Worm (Caenorhabditis elegans) whole organism, L3 larva: ENCODE results near the gene B0416.7.
A peak's percentile ranks its signal among the peaks of the same experiment; 100 is the strongest.

Experiments used
- aly-2 ChIP-seq: fragments of 150-350 bp; optimal IDR thresholded peaks from 2 replicates; lab custom pipeline; 2014; ENCODE audit warnings: missing biosample characterization, missing genetic modification characterization
- ceh-82 ChIP-seq: fragments of 150-350 bp; optimal IDR thresholded peaks from 2 replicates; lab custom pipeline; 2014; ENCODE audit warnings: missing biosample characterization, missing genetic modification characterization
- egl-27 ChIP-seq: sonication (generic microtip); optimal IDR thresholded peaks from 4 replicates; lab custom pipeline; 2017; ENCODE audit warnings: missing biosample characterization, missing genetic modification reagents, missing genetic modification characterization
- lin-39 ChIP-seq: fragments of 150-350 bp; optimal IDR thresholded peaks from 2 replicates; lab custom pipeline; 2018; ENCODE audit warnings: missing biosample characterization, missing genetic modification reagents, missing genetic modification characterization
- nhr-237 ChIP-seq: fragments of 150-350 bp; optimal IDR thresholded peaks from 2 replicates; lab custom pipeline; 2014; ENCODE audit warnings: missing biosample characterization, missing genetic modification characterization
- nhr-25 ChIP-seq: sonication (generic microtip); optimal IDR thresholded peaks from 2 replicates; lab custom pipeline; 2017; ENCODE audit warnings: missing biosample characterization, missing genetic modification characterization
- nhr-28 ChIP-seq: fragments of 150-350 bp; optimal IDR thresholded peaks from 2 replicates; lab custom pipeline; 2014; ENCODE audit warnings: missing biosample characterization, missing genetic modification characterization
- pqm-1 ChIP-seq: fragments of 150-350 bp; optimal IDR thresholded peaks from 2 replicates; lab custom pipeline; 2017; ENCODE audit warnings: missing biosample characterization, missing genetic modification characterization, inconsistent platforms
- skn-1 ChIP-seq: fragments of 150-350 bp; optimal IDR thresholded peaks from 2 replicates; lab custom pipeline; 2014; ENCODE audit warnings: missing biosample characterization, missing genetic modification characterization
- unc-39 ChIP-seq: sonication (generic microtip); optimal IDR thresholded peaks from 4 replicates; lab custom pipeline; 2017; ENCODE audit warnings: missing biosample characterization, missing genetic modification characterization
- zag-1 ChIP-seq: fragments of 150-350 bp; optimal IDR thresholded peaks from 2 replicates; lab custom pipeline; 2014; ENCODE audit warnings: missing biosample characterization, missing genetic modification characterization
- ztf-11 ChIP-seq: fragments of 150-350 bp; optimal IDR thresholded peaks from 2 replicates; lab custom pipeline; 2014; ENCODE audit warnings: missing biosample characterization, missing genetic modification characterization

DNA sequence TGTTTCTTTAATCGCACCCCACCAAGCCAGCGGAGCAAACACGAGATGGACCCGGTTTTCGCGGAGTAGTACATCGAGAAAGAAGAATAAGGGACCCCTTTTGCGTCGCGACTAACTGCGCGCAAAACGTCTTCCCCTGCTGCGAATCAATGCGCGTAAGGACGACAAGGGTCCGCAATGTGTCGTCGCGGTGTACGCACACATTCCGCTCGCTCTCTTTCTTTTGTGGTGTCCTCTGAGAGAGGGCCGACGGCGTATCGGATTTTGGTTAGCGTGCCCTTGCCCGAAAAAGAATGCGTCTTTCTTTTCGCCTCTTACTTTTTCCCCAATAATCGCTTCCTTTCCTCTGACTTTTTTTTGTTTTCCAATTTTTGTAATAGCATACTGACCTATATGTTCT is 40.1 kb upstream of the B0416.7 start:
- peak; percentile 67 for TF ChIP-seq egl-27
- TF ChIP-seq unc-39, result no peak
- peak; percentile 38 for TF ChIP-seq skn-1 (tag; lab: Kevin White, UChicago)
- TF ChIP-seq nhr-28 (tag; lab: Kevin White, UChicago), result no peak
- no peak for TF ChIP-seq nhr-237 (tag; lab: Kevin White, UChicago)
- TF ChIP-seq pqm-1, result peak; percentile 5
- no peak for TF ChIP-seq aly-2 (tag; lab: Kevin White, UChicago)
- no peak for TF ChIP-seq zag-1
- no peak for TF ChIP-seq ztf-11
- peak; percentile 83 for TF ChIP-seq lin-39 (tag; lab: Kevin White, UChicago)
- TF ChIP-seq nhr-25, result peak; percentile 64
- no peak for TF ChIP-seq ceh-82 (tag; lab: Kevin White, UChicago)
